Fruit fly (Drosophila melanogaster): ENCODE measurements around the gene CG43135.

DNA sequence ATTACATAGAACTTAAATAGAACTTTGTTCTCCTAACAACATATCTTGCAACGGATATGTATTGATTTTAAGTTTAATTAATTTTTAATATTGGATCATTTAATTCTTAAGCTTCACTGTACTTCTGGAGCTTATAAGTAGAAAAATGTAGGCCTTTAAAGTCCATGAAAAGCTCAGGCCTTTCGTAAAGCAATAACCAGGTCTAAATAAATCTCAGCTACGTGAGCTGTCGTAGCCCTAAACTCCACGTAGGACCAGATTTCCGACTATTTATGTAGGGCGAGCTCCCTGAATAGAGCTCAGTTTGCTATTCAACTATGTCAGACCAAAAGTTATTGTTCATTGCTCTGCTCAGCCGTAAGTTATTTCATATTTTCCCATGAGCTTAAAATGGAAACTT, at the start of gene CG43135:
- TF ChIP-seq OdsH (GFP tag; optimal IDR thresholded peaks at IDR 0.05) (no peak), brk (GFP tag; optimal IDR thresholded peaks at IDR 0.05) (no peak), ey (GFP tag; optimal IDR thresholded peaks at IDR 0.05) (no peak), usp (GFP tag; optimal IDR thresholded peaks at IDR 0.05) (no peak), psq (GFP tag; optimal IDR thresholded peaks at IDR 0.05) (no peak), br (GFP tag; optimal IDR thresholded peaks at IDR 0.05) (no peak), lola (GFP tag; optimal IDR thresholded peaks at IDR 0.05) (no peak), GATAd (GFP tag; optimal IDR thresholded peaks at IDR 0.05) (no peak), rgr (GFP tag; optimal IDR thresholded peaks at IDR 0.05) (no peak), Abd-B (GFP tag; optimal IDR thresholded peaks at IDR 0.05) (no peak)
